Fruit fly (Drosophila melanogaster) whole organism, embryonic: ENCODE results near the gene firl.

Source experiments
- BEAF-32 ChIP-seq: fragments of 200-800 bp; sonication (Bioruptor generic); optimal IDR thresholded peaks from 3 replicates; lab custom pipeline; 2017; ENCODE audit warnings: missing biosample characterization, missing genetic modification characterization, mild to moderate bottlenecking, moderate library complexity, missing genetic modification reagents
- CG10979 ChIP-seq: fragments of 200-800 bp; sonication (Bioruptor generic); optimal IDR thresholded peaks from 2 replicates; lab custom pipeline; 2018; ENCODE audit warnings: missing biosample characterization, mild to moderate bottlenecking, missing genetic modification characterization, moderate library complexity
- CG11560 ChIP-seq: fragments of 200-800 bp; sonication (Bioruptor generic); IDR thresholded peaks from 3 replicates; pipeline ENCODE4 v1.3.6; 2022; ENCODE audit warnings: missing biosample characterization, missing genetic modification characterization
- CG12071 ChIP-seq: fragments of 200-800 bp; sonication (Bioruptor generic); optimal IDR thresholded peaks from 3 replicates; lab custom pipeline; 2018; ENCODE audit warnings: missing biosample characterization, mild to moderate bottlenecking, missing genetic modification characterization
- CG1233 ChIP-seq: fragments of 200-800 bp; sonication (Bioruptor generic); optimal IDR thresholded peaks from 4 replicates; lab custom pipeline; 2018; ENCODE audit warnings: missing biosample characterization, mild to moderate bottlenecking, missing genetic modification characterization
- CG17361 ChIP-seq: fragments of 200-800 bp; sonication (Bioruptor generic); IDR thresholded peaks from 3 replicates; pipeline ENCODE4 v1.3.6; 2022; ENCODE audit warnings: missing biosample characterization, missing genetic modification characterization
- CG18011 ChIP-seq: fragments of 200-800 bp; sonication (Bioruptor generic); optimal IDR thresholded peaks from 2 replicates; lab custom pipeline; 2017; ENCODE audit warnings: missing biosample characterization, missing genetic modification characterization, mild to moderate bottlenecking, moderate library complexity, missing genotype
- CG2120 ChIP-seq: fragments of 200-800 bp; sonication (Bioruptor generic); optimal IDR thresholded peaks from 3 replicates; lab custom pipeline; 2016; ENCODE audit warnings: missing biosample characterization, missing genetic modification characterization
- CG3407 ChIP-seq: fragments of 200-800 bp; sonication (Bioruptor generic); optimal IDR thresholded peaks from 2 replicates; lab custom pipeline; 2018; ENCODE audit warnings: missing biosample characterization, mild to moderate bottlenecking, missing genetic modification characterization
- CG34224 ChIP-seq: fragments of 200-800 bp; sonication (Bioruptor generic); IDR thresholded peaks from 3 replicates; pipeline ENCODE4 v1.3.6; 2022; ENCODE audit warnings: missing biosample characterization, missing genetic modification characterization; ENCODE audit not compliant: partially characterized antibody
- CG9817 ChIP-seq: fragments of 200-800 bp; sonication (Bioruptor generic); optimal IDR thresholded peaks from 2 replicates; lab custom pipeline; 2018; ENCODE audit warnings: missing biosample characterization, mild to moderate bottlenecking, missing genetic modification characterization, moderate library complexity
- Chrac-16 ChIP-seq: fragments of 200-800 bp; sonication (Bioruptor generic); optimal IDR thresholded peaks from 3 replicates; lab custom pipeline; 2016; ENCODE audit warnings: missing biosample characterization, missing genetic modification characterization
- D19A ChIP-seq: fragments of 200-800 bp; optimal IDR thresholded peaks from 3 replicates; lab custom pipeline; 2019; ENCODE audit warnings: missing biosample characterization, mild to moderate bottlenecking, missing genetic modification characterization, moderate library complexity
- D19B ChIP-seq: fragments of 200-800 bp; sonication (Bioruptor generic); optimal IDR thresholded peaks from 2 replicates; lab custom pipeline; 2017; ENCODE audit warnings: missing biosample characterization, mild to moderate bottlenecking, missing genetic modification characterization
- Dad ChIP-seq: fragments of 200-800 bp; sonication (Bioruptor generic); optimal IDR thresholded peaks from 3 replicates; lab custom pipeline; 2016; ENCODE audit warnings: missing biosample characterization, missing genetic modification characterization
- Dbx ChIP-seq: fragments of 200-800 bp; sonication (Bioruptor generic); IDR thresholded peaks from 3 replicates; pipeline ENCODE4 v1.3.6; 2022; ENCODE audit warnings: missing biosample characterization, missing genetic modification characterization
- Deaf1 ChIP-seq: fragments of 200-800 bp; optimal IDR thresholded peaks from 3 replicates; lab custom pipeline; 2019; ENCODE audit warnings: missing biosample characterization, mild to moderate bottlenecking, missing genetic modification characterization, moderate library complexity
- Dek ChIP-seq: fragments of 200-800 bp; sonication (Bioruptor generic); optimal IDR thresholded peaks from 3 replicates; lab custom pipeline; 2019; ENCODE audit warnings: missing biosample characterization, mild to moderate bottlenecking, missing genetic modification characterization, moderate library complexity
- Doc2 ChIP-seq: fragments of 200-800 bp; sonication (Bioruptor generic); IDR thresholded peaks from 2 replicates; pipeline ENCODE4 v1.3.6; 2022; ENCODE audit warnings: missing biosample characterization, missing genetic modification characterization
- Eip74EF ChIP-seq, 2 experiments: fragments of 200-800 bp in 1 of 2; fragments of >200 bp in 1 of 2; sonication (Bioruptor generic) in 1 of 2; optimal IDR thresholded peaks; 2 replicates each; lab custom pipeline; 2017 to 2019; ENCODE audit warnings: missing biosample characterization in 2 of 2, missing genetic modification characterization in 2 of 2, mild to moderate bottlenecking in 1 of 2, moderate library complexity in 1 of 2
- Gug ChIP-seq: fragments of 200-800 bp; sonication (Bioruptor generic); IDR thresholded peaks from 4 replicates; pipeline ENCODE4 v1.3.6; 2022; ENCODE audit warnings: missing biosample characterization, missing genetic modification characterization
- HLHmδ ChIP-seq: fragments of 200-800 bp; sonication (Bioruptor generic); optimal IDR thresholded peaks from 2 replicates; lab custom pipeline; 2018; ENCODE audit warnings: missing biosample characterization, mild to moderate bottlenecking, missing genetic modification characterization, moderate library complexity
- Hmr ChIP-seq: fragments of 200-800 bp; sonication (Bioruptor generic); optimal IDR thresholded peaks from 3 replicates; lab custom pipeline; 2017; ENCODE audit warnings: mild to moderate bottlenecking, missing biosample characterization, missing genetic modification reagents, missing genetic modification characterization
- Hr51 ChIP-seq, 2 experiments: fragments of 200-800 bp; sonication (Bioruptor generic); optimal IDR thresholded peaks; 2 replicates in 1 of 2; 3 replicates in 1 of 2; lab custom pipeline; 2016 to 2018; ENCODE audit warnings: missing biosample characterization in 2 of 2, missing genetic modification characterization in 2 of 2, mild to moderate bottlenecking in 1 of 2, moderate library complexity in 1 of 2
- NfI ChIP-seq: fragments of 200-800 bp; sonication (Bioruptor generic); optimal IDR thresholded peaks from 3 replicates; lab custom pipeline; 2018; ENCODE audit warnings: missing biosample characterization, mild to moderate bottlenecking, missing genetic modification characterization, moderate library complexity
- Spps ChIP-seq: fragments of 200-800 bp; sonication (Bioruptor generic); optimal IDR thresholded peaks from 2 replicates; lab custom pipeline; 2018; ENCODE audit warnings: missing biosample characterization, mild to moderate bottlenecking, missing genetic modification characterization
- ac ChIP-seq: fragments of 200-800 bp; sonication (Bioruptor generic); optimal IDR thresholded peaks from 3 replicates; lab custom pipeline; 2017; ENCODE audit warnings: missing biosample characterization, mild to moderate bottlenecking, missing genetic modification characterization
- bab2 ChIP-seq: fragments of 200-800 bp; sonication (Bioruptor generic); optimal IDR thresholded peaks from 2 replicates; lab custom pipeline; 2016; ENCODE audit warnings: missing biosample characterization, missing genetic modification characterization
- bigmax ChIP-seq: fragments of 200-800 bp; sonication (Bioruptor generic); optimal IDR thresholded peaks from 2 replicates; lab custom pipeline; 2018; ENCODE audit warnings: missing biosample characterization, mild to moderate bottlenecking, missing genetic modification characterization
- crol ChIP-seq: fragments of 200-800 bp; sonication (Bioruptor generic); IDR thresholded peaks from 2 replicates; pipeline ENCODE4 v1.3.6; 2022; ENCODE audit warnings: missing biosample characterization, missing genetic modification characterization
- cwo ChIP-seq: fragments of 200-800 bp; sonication (Bioruptor generic); optimal IDR thresholded peaks from 3 replicates; lab custom pipeline; 2017; ENCODE audit warnings: missing biosample characterization, missing genetic modification characterization, mild to moderate bottlenecking, moderate library complexity, missing genetic modification reagents
- danr ChIP-seq: fragments of 200-800 bp; sonication (Bioruptor generic); IDR thresholded peaks from 2 replicates; pipeline ENCODE4 v1.3.6; 2022; ENCODE audit warnings: missing biosample characterization, missing genetic modification characterization
- ems ChIP-seq: fragments of 200-800 bp; sonication (Bioruptor generic); optimal IDR thresholded peaks from 3 replicates; lab custom pipeline; 2016; ENCODE audit warnings: missing biosample characterization, missing genetic modification characterization
- fd102C ChIP-seq: fragments of 200-800 bp; sonication (Bioruptor generic); optimal IDR thresholded peaks from 2 replicates; lab custom pipeline; 2018; ENCODE audit warnings: missing biosample characterization, mild to moderate bottlenecking, missing genetic modification characterization, moderate library complexity
- h ChIP-seq: fragments of >200 bp; optimal IDR thresholded peaks from 2 replicates; lab custom pipeline; 2017
- ken ChIP-seq: fragments of 200-800 bp; sonication (Bioruptor generic); IDR thresholded peaks from 3 replicates; pipeline ENCODE4 v1.3.6; 2022; ENCODE audit warnings: missing biosample characterization, missing genetic modification characterization
- kni ChIP-seq: fragments of 200-800 bp; sonication (Bioruptor generic); optimal IDR thresholded peaks from 3 replicates; lab custom pipeline; 2017; ENCODE audit warnings: mild to moderate bottlenecking, missing biosample characterization, missing genetic modification reagents, missing genetic modification characterization
- lmd ChIP-seq: fragments of 200-800 bp; sonication (Bioruptor generic); IDR thresholded peaks from 2 replicates; pipeline ENCODE4 v1.3.6; 2022; ENCODE audit warnings: missing biosample characterization, missing genetic modification characterization
- lov ChIP-seq, 2 experiments: fragments of 200-800 bp in 1 of 2; fragments of >200 bp in 1 of 2; sonication (Bioruptor generic) in 1 of 2; IDR thresholded peaks in 1 of 2; optimal IDR thresholded peaks in 1 of 2; 2 replicates in 1 of 2; 3 replicates in 1 of 2; pipeline versions ENCODE4 v1.3.6 to Lab custom; 2017 to 2022; ENCODE audit warnings: missing biosample characterization in 1 of 2, missing genetic modification characterization in 1 of 2
- ranshi ChIP-seq: fragments of 200-800 bp; sonication (Bioruptor generic); IDR thresholded peaks from 2 replicates; pipeline ENCODE4 v1.3.6; 2022; ENCODE audit warnings: missing biosample characterization, missing genetic modification characterization
- sim ChIP-seq: fragments of 200-800 bp; sonication (Bioruptor generic); IDR thresholded peaks from 2 replicates; pipeline ENCODE4 v1.3.6; 2022; ENCODE audit warnings: missing biosample characterization, missing genetic modification characterization
- slbo ChIP-seq: fragments of 200-800 bp; sonication (Bioruptor generic); IDR thresholded peaks from 2 replicates; pipeline ENCODE4 v1.3.6; 2022; ENCODE audit warnings: missing biosample characterization, missing genetic modification characterization
- sna ChIP-seq: fragments of 200-800 bp; sonication (Bioruptor generic); IDR thresholded peaks from 2 replicates; pipeline ENCODE4 v1.3.6; 2022; ENCODE audit warnings: missing biosample characterization, missing genetic modification characterization; ENCODE audit not compliant: partially characterized antibody
- so ChIP-seq: fragments of 200-800 bp; sonication (Bioruptor generic); IDR thresholded peaks from 3 replicates; pipeline ENCODE4 v1.3.6; 2022; ENCODE audit warnings: missing biosample characterization, missing genetic modification characterization
- vfl ChIP-seq: fragments of 200-800 bp; sonication (Bioruptor generic); optimal IDR thresholded peaks from 2 replicates; lab custom pipeline; 2016; ENCODE audit warnings: missing biosample characterization, missing genetic modification characterization
- vvl ChIP-seq: fragments of 200-800 bp; sonication (Bioruptor generic); IDR thresholded peaks from 2 replicates; pipeline ENCODE4 v1.3.6; 2022; ENCODE audit warnings: missing biosample characterization, missing genetic modification characterization
- wek ChIP-seq: fragments of 200-800 bp; sonication (Bioruptor generic); optimal IDR thresholded peaks from 3 replicates; lab custom pipeline; 2018; ENCODE audit warnings: missing biosample characterization, mild to moderate bottlenecking, missing genetic modification characterization, moderate library complexity

The firl gene

DNA sequence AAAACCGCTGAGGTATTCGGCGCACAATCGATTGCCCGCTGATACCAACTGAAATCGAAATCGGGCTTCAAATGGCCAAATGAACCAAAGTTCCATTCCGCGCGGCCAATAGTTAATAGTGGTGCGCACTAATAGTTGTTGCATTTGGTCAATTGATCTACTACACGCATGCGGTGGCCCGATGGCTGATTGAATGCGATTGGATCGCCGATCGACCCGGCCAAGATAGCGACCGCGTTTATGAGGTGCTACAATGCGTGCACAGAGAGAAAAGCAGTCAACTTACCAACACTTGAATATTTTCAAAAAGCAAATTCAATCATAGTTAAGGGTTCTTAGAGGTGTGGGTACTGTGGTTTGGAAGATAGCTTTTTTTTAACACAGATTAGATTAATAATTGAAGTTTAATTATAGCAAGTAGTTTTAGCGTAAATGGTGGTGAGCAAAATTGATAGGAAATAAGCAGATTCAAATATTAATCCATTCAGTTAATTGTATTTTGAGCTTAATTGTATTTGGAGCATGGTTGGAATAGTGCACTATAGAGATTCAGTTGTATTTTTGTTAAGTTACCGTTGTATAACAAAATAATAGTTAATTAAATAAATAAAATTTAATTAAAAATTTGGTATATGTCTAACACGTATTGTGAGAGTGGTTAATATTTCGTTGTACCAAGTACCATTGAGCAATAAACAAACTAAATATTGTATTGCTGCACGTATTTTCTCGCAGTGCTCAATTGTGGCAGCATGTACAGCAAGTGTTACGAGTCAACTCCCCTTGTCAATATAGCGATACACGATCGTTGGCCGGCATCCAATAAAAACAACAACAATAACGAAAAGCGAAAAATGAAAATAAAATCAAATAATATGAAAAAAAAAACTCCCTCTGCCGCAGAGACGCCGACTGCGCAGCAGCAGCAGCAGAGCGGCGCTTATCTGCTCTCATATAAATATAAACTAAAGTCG, 39.8 kb downstream of the firl start (continued):
- TF ChIP-seq fd102C = no peak
- TF ChIP-seq Chrac-16 (GFP tag; lab: Kevin White, UChicago) = peak; percentile 56
- TF ChIP-seq CG2120 = peak; percentile 33
- peak; percentile 7 for TF ChIP-seq Dek (tag; lab: Kevin White, UChicago)
- no peak for TF ChIP-seq D19B (GFP tag; lab: Kevin White, UChicago)
- TF ChIP-seq CG34224 (GFP tag; lab: Robert Waterston, UW) = no peak
- TF ChIP-seq vfl (GFP tag; lab: Kevin White, UChicago) = no peak
- TF ChIP-seq CG18011 = no peak
- no peak for TF ChIP-seq Eip74EF (GFP tag; optimal IDR thresholded peaks at IDR 0.05; lab: Kevin White, UChicago)
- TF ChIP-seq CG1233 (GFP tag; lab: Kevin White, UChicago) = peak; percentile 54
- no peak for TF ChIP-seq sna (GFP tag; lab: Robert Waterston, UW)
- peak; percentile 68 for TF ChIP-seq kni (GFP tag; lab: Kevin White, UChicago)
- peak; percentile 27 for TF ChIP-seq bab2 (GFP tag; lab: Kevin White, UChicago)
- TF ChIP-seq BEAF-32 (GFP tag; lab: Kevin White, UChicago) = peak; percentile 16
- TF ChIP-seq CG17361 = peak; percentile 89
- TF ChIP-seq CG11560 (tag; lab: Robert Waterston, UW) = no peak
- TF ChIP-seq D19A (tag; lab: Kevin White, UChicago) = peak; percentile 36
- peak; percentile 24 for TF ChIP-seq CG9817 (tag; lab: Kevin White, UChicago)
- peak; percentile 8 for TF ChIP-seq Deaf1
- TF ChIP-seq Hmr (GFP tag; lab: Kevin White, UChicago) = peak; percentile 64
- no peak for TF ChIP-seq ac (GFP tag; lab: Kevin White, UChicago)
- no peak for TF ChIP-seq sim (GFP tag; lab: Robert Waterston, UW)
- no peak for TF ChIP-seq ems (GFP tag; lab: Kevin White, UChicago)
- no peak; the same call in 1 of the 2 replicates for TF ChIP-seq danr (GFP tag; lab: Robert Waterston, UW)
- no peak for TF ChIP-seq bigmax
- peak; percentile 1 for TF ChIP-seq cwo
- TF ChIP-seq lov (optimal IDR thresholded peaks at IDR 0.05; lab: Kevin White, UChicago) = no peak
- TF ChIP-seq lov (GFP tag; IDR thresholded peaks at IDR 0.05; lab: Robert Waterston, UW) = 0 out of 3 replicates have a peak, but pooled peaks have one; percentile 14
- TF ChIP-seq Hr51 (GFP tag; optimal IDR thresholded peaks at IDR 0.05; lab: Kevin White, UChicago) = peak in 1 of 2 experiments; percentile 75
- TF ChIP-seq vvl (GFP tag; lab: Robert Waterston, UW) = no peak; the same call in 1 of the 2 replicates
- TF ChIP-seq h (lab: Kevin White, UChicago) = no peak
- TF ChIP-seq ranshi (GFP tag; lab: Robert Waterston, UW) = peak; percentile 46; the same call in 1 of the 2 replicates
- peak; percentile 55; the same call in 2 of the 3 replicates for TF ChIP-seq ken (GFP tag; lab: Robert Waterston, UW)
- peak; percentile 24 for TF ChIP-seq Spps (tag; lab: Kevin White, UChicago)
- TF ChIP-seq Doc2 = no peak
- no peak for TF ChIP-seq Dad (GFP tag; lab: Kevin White, UChicago)
- TF ChIP-seq NfI (GFP tag; lab: Kevin White, UChicago) = peak; percentile 31
- TF ChIP-seq crol (GFP tag; lab: Robert Waterston, UW) = peak; percentile 31; the same call in 1 of the 2 replicates
- no peak for TF ChIP-seq HLHmδ (GFP tag; lab: Kevin White, UChicago)
- TF ChIP-seq slbo (GFP tag; lab: Robert Waterston, UW) = peak; percentile 63
- no peak for TF ChIP-seq Dbx
- TF ChIP-seq CG10979 (tag; lab: Kevin White, UChicago) = peak; percentile 62
- no peak for TF ChIP-seq CG12071 (GFP tag; lab: Kevin White, UChicago)
- peak; percentile 35 for TF ChIP-seq Gug
- TF ChIP-seq lmd (GFP tag; lab: Robert Waterston, UW) = peak; percentile 62
- peak; percentile 18 for TF ChIP-seq wek (GFP tag; lab: Kevin White, UChicago)
- peak; percentile 42 for TF ChIP-seq CG3407
- TF ChIP-seq so = peak; percentile 39; the same call in 1 of the 3 replicates
